Worm (Caenorhabditis elegans): ENCODE measurements around the gene rga-1.

Gene rga-1

ce11 chrII:11455140-11455539 is 9.6 kb upstream of the rga-1 start:
- TF ChIP-seq B0310.2 (tag; optimal IDR thresholded peaks at IDR 0.05): no peak
- no peak for TF ChIP-seq pes-1 (GFP tag; IDR thresholded peaks at IDR 0.05)
- no peak for TF ChIP-seq tra-4 (tag; optimal IDR thresholded peaks at IDR 0.05)
- TF ChIP-seq tbx-11 (GFP tag; IDR thresholded peaks at IDR 0.05): no peak
- no peak for TF ChIP-seq sea-1 (GFP tag; conservative IDR thresholded peaks at IDR 0.05)
- no peak for TF ChIP-seq F13C5.2 (tag; optimal IDR thresholded peaks at IDR 0.05)
- TF ChIP-seq hmbx-1 (tag; optimal IDR thresholded peaks at IDR 0.05): no peak
- no peak for TF ChIP-seq hnd-1 (tag; optimal IDR thresholded peaks at IDR 0.05)
- TF ChIP-seq ceh-13 (GFP tag; optimal IDR thresholded peaks at IDR 0.05): no peak
- no peak for TF ChIP-seq ceh-36 (tag; optimal IDR thresholded peaks at IDR 0.05)
- no peak for TF ChIP-seq tbx-37 (GFP tag; conservative IDR thresholded peaks at IDR 0.05)
- TF ChIP-seq flt-1 (GFP tag; IDR thresholded peaks at IDR 0.05): no peak
- TF ChIP-seq hmg-4 (GFP tag; optimal IDR thresholded peaks at IDR 0.05): no peak
- TF ChIP-seq ets-7 (tag; optimal IDR thresholded peaks at IDR 0.05): no peak

ce11 chrII:11455715-11456114 is 9.0 kb upstream of the rga-1 start:
- TF ChIP-seq hmg-4 (GFP tag; optimal IDR thresholded peaks at IDR 0.05) (no peak), aly-1 (tag; optimal IDR thresholded peaks at IDR 0.05) (no peak), ceh-36 (tag; optimal IDR thresholded peaks at IDR 0.05) (no peak), ets-7 (tag; optimal IDR thresholded peaks at IDR 0.05) (no peak), hmbx-1 (tag; optimal IDR thresholded peaks at IDR 0.05) (no peak), hnd-1 (tag; optimal IDR thresholded peaks at IDR 0.05) (no peak)

- no peak for TF ChIP-seq tbx-37 (GFP tag; conservative IDR thresholded peaks at IDR 0.05)
- TF ChIP-seq B0310.2 (tag; optimal IDR thresholded peaks at IDR 0.05): no peak
- no peak for TF ChIP-seq sea-1 (GFP tag; conservative IDR thresholded peaks at IDR 0.05)
- no peak for TF ChIP-seq ets-7 (tag; optimal IDR thresholded peaks at IDR 0.05)
- TF ChIP-seq hnd-1 (tag; optimal IDR thresholded peaks at IDR 0.05): no peak
- no peak for TF ChIP-seq aly-1 (tag; optimal IDR thresholded peaks at IDR 0.05)
- TF ChIP-seq hmbx-1 (tag; optimal IDR thresholded peaks at IDR 0.05): no peak
- TF ChIP-seq ceh-36 (tag; optimal IDR thresholded peaks at IDR 0.05): no peak
- TF ChIP-seq pes-1 (GFP tag; IDR thresholded peaks at IDR 0.05): no peak
- TF ChIP-seq tra-4 (tag; optimal IDR thresholded peaks at IDR 0.05): no peak
- no peak for TF ChIP-seq F13C5.2 (tag; optimal IDR thresholded peaks at IDR 0.05)
- no peak for TF ChIP-seq flt-1 (GFP tag; IDR thresholded peaks at IDR 0.05)
- no peak for TF ChIP-seq tbx-11 (GFP tag; IDR thresholded peaks at IDR 0.05)
- TF ChIP-seq ceh-13 (GFP tag; optimal IDR thresholded peaks at IDR 0.05): no peak
- no peak for TF ChIP-seq scrt-1 (GFP tag; IDR thresholded peaks at IDR 0.05)
Observed at ce11 chrII:11459883-11460282, 4.8 kb upstream of the rga-1 start.

- no peak for TF ChIP-seq B0310.2 (tag; optimal IDR thresholded peaks at IDR 0.05)
- no peak for TF ChIP-seq tbx-37 (GFP tag; conservative IDR thresholded peaks at IDR 0.05)
- TF ChIP-seq scrt-1 (GFP tag; IDR thresholded peaks at IDR 0.05): no peak
- TF ChIP-seq pes-1 (GFP tag; IDR thresholded peaks at IDR 0.05): no peak
Observed at ce11 chrII:11463899-11464298, 795 bp upstream of the rga-1 start.

- TF ChIP-seq ceh-36 (tag; optimal IDR thresholded peaks at IDR 0.05): no peak
- no peak for TF ChIP-seq sea-1 (GFP tag; conservative IDR thresholded peaks at IDR 0.05)
- no peak for TF ChIP-seq ets-7 (tag; optimal IDR thresholded peaks at IDR 0.05)
- TF ChIP-seq B0310.2 (tag; optimal IDR thresholded peaks at IDR 0.05): no peak
- TF ChIP-seq pes-1 (GFP tag; IDR thresholded peaks at IDR 0.05): no peak
- no peak for TF ChIP-seq F13C5.2 (tag; optimal IDR thresholded peaks at IDR 0.05)
- no peak for TF ChIP-seq tbx-11 (GFP tag; IDR thresholded peaks at IDR 0.05)
- no peak for TF ChIP-seq hmbx-1 (tag; optimal IDR thresholded peaks at IDR 0.05)
- TF ChIP-seq flt-1 (GFP tag; IDR thresholded peaks at IDR 0.05): no peak
- TF ChIP-seq tra-4 (tag; optimal IDR thresholded peaks at IDR 0.05): no peak
- TF ChIP-seq tbx-37 (GFP tag; conservative IDR thresholded peaks at IDR 0.05): no peak
- no peak for TF ChIP-seq ceh-13 (GFP tag; optimal IDR thresholded peaks at IDR 0.05)
- TF ChIP-seq hnd-1 (tag; optimal IDR thresholded peaks at IDR 0.05): no peak
- no peak for TF ChIP-seq hmg-4 (GFP tag; optimal IDR thresholded peaks at IDR 0.05)
- TF ChIP-seq ama-1 (optimal IDR thresholded peaks at IDR 0.05): no peak
- no peak for TF ChIP-seq scrt-1 (GFP tag; IDR thresholded peaks at IDR 0.05)
- no peak for TF ChIP-seq aly-1 (tag; optimal IDR thresholded peaks at IDR 0.05)
Observed at ce11 chrII:11467541-11467940, 2.8 kb downstream of the rga-1 start, which contains the start of gene klp-17. Gene klp-17, minus strand, starts transcription at chrII:11467641.

ce11 chrII:11469574-11470108 is 4.9 kb downstream of the rga-1 start, which contains the start of gene cisd-1:
Gene cisd-1, minus strand, starts transcription at chrII:11469624.
- TF ChIP-seq tbx-37 (GFP tag; conservative IDR thresholded peaks at IDR 0.05) (no peak), scrt-1 (GFP tag; IDR thresholded peaks at IDR 0.05) (no peak), B0310.2 (tag; optimal IDR thresholded peaks at IDR 0.05) (no peak), ceh-13 (GFP tag; optimal IDR thresholded peaks at IDR 0.05) (no peak), sea-1 (GFP tag; conservative IDR thresholded peaks at IDR 0.05) (no peak), ama-1 (optimal IDR thresholded peaks at IDR 0.05) (no peak), pes-1 (GFP tag; IDR thresholded peaks at IDR 0.05) (no peak), F13C5.2 (tag; optimal IDR thresholded peaks at IDR 0.05) (no peak), hmbx-1 (tag; optimal IDR thresholded peaks at IDR 0.05) (no peak), tbx-11 (GFP tag; IDR thresholded peaks at IDR 0.05) (no peak)

ce11 chrII:11471916-11472315 is 7.2 kb downstream of the rga-1 start, which contains the start of gene mfn-1:
Gene mfn-1, minus strand, starts transcription at chrII:11472016.
- TF ChIP-seq hmbx-1 (tag; optimal IDR thresholded peaks at IDR 0.05) (no peak), ama-1 (optimal IDR thresholded peaks at IDR 0.05) (no peak), tbx-11 (GFP tag; IDR thresholded peaks at IDR 0.05) (no peak), ceh-13 (GFP tag; optimal IDR thresholded peaks at IDR 0.05) (no peak), hnd-1 (tag; optimal IDR thresholded peaks at IDR 0.05) (no peak), B0310.2 (tag; optimal IDR thresholded peaks at IDR 0.05) (no peak), ets-7 (tag; optimal IDR thresholded peaks at IDR 0.05) (no peak), hmg-4 (GFP tag; optimal IDR thresholded peaks at IDR 0.05) (no peak), F13C5.2 (tag; optimal IDR thresholded peaks at IDR 0.05) (no peak), sea-1 (GFP tag; conservative IDR thresholded peaks at IDR 0.05) (no peak), scrt-1 (GFP tag; IDR thresholded peaks at IDR 0.05) (no peak), tra-4 (tag; optimal IDR thresholded peaks at IDR 0.05) (no peak)

Data from whole organism, early embryonic.